Fruit fly (Drosophila melanogaster) whole organism, embryonic: ENCODE data around the gene CG6398.

Source experiments
- Asciz ChIP-seq: fragments of 200-800 bp; sonication (Bioruptor generic); optimal IDR thresholded peaks from 2 replicates; lab custom pipeline; 2017; ENCODE audit warnings: missing biosample characterization, mild to moderate bottlenecking, missing genetic modification characterization, missing genetic modification reagents
- Atf-2 ChIP-seq: fragments of 200-800 bp; sonication (Bioruptor generic); optimal IDR thresholded peaks from 2 replicates; lab custom pipeline; 2016; ENCODE audit warnings: missing biosample characterization, missing genetic modification characterization
- B-H1 ChIP-seq: fragments of 200-800 bp; sonication (Bioruptor generic); IDR thresholded peaks from 3 replicates; pipeline ENCODE4 v1.3.6; 2022; ENCODE audit warnings: missing biosample characterization, missing genetic modification characterization
- Blimp-1 ChIP-seq: fragments of 200-800 bp; sonication (Bioruptor generic); optimal IDR thresholded peaks from 3 replicates; lab custom pipeline; 2018; ENCODE audit warnings: missing biosample characterization, missing genetic modification characterization, mild to moderate bottlenecking, moderate library complexity, missing genetic modification reagents
- C15 ChIP-seq: fragments of 200-800 bp; sonication (Bioruptor generic); IDR thresholded peaks from 3 replicates; pipeline ENCODE4 v1.3.6; 2022; ENCODE audit warnings: missing biosample characterization, missing genetic modification characterization
- CG10431 ChIP-seq: fragments of 200-800 bp; sonication (Bioruptor generic); optimal IDR thresholded peaks from 3 replicates; lab custom pipeline; 2018; ENCODE audit warnings: missing biosample characterization, mild to moderate bottlenecking, missing genetic modification characterization
- CG10543 ChIP-seq: fragments of 200-800 bp; sonication (Bioruptor generic); optimal IDR thresholded peaks from 3 replicates; lab custom pipeline; 2017; ENCODE audit warnings: missing biosample characterization, mild to moderate bottlenecking, missing genetic modification characterization, moderate library complexity
- CG11093 ChIP-seq: fragments of 200-800 bp; sonication (Bioruptor generic); IDR thresholded peaks from 3 replicates; pipeline ENCODE4 v1.3.6; 2022; ENCODE audit warnings: missing biosample characterization, missing genetic modification characterization
- CG12299 ChIP-seq: fragments of 200-800 bp; sonication (Bioruptor generic); optimal IDR thresholded peaks from 2 replicates; lab custom pipeline; 2018; ENCODE audit warnings: missing biosample characterization, mild to moderate bottlenecking, missing genetic modification characterization
- CG12744 ChIP-seq: fragments of 200-800 bp; sonication (Bioruptor generic); optimal IDR thresholded peaks from 2 replicates; lab custom pipeline; 2016; ENCODE audit warnings: missing biosample characterization, missing genetic modification characterization
- CG13296 ChIP-seq: fragments of 200-800 bp; sonication (Bioruptor generic); optimal IDR thresholded peaks from 3 replicates; lab custom pipeline; 2018; ENCODE audit warnings: missing biosample characterization, mild to moderate bottlenecking, missing genetic modification characterization
- CG16813 ChIP-seq: fragments of 200-800 bp; sonication (Bioruptor generic); IDR thresholded peaks from 3 replicates; pipeline ENCODE4 v1.3.6; 2022; ENCODE audit warnings: missing biosample characterization, missing genetic modification characterization; ENCODE audit not compliant: partially characterized antibody
- CG1792 ChIP-seq: fragments of 200-800 bp; sonication (Bioruptor generic); optimal IDR thresholded peaks from 2 replicates; lab custom pipeline; 2016; ENCODE audit warnings: missing biosample characterization, missing genetic modification characterization
- CG18262 ChIP-seq: fragments of 200-800 bp; optimal IDR thresholded peaks from 3 replicates; lab custom pipeline; 2019; ENCODE audit warnings: missing biosample characterization, mild to moderate bottlenecking, missing genetic modification characterization, moderate library complexity
- CG2116 ChIP-seq: fragments of 200-800 bp; sonication (Bioruptor generic); optimal IDR thresholded peaks from 3 replicates; lab custom pipeline; 2018; ENCODE audit warnings: missing biosample characterization, mild to moderate bottlenecking, missing genetic modification characterization
- CG2199 ChIP-seq: fragments of 200-800 bp; sonication (Bioruptor generic); IDR thresholded peaks from 3 replicates; pipeline ENCODE4 v1.3.6; 2022; ENCODE audit warnings: missing biosample characterization, missing genetic modification characterization
- CG30403 ChIP-seq: fragments of 200-800 bp; sonication (Bioruptor generic); optimal IDR thresholded peaks from 3 replicates; lab custom pipeline; 2016; ENCODE audit warnings: missing biosample characterization, missing genetic modification characterization
- CG34422 ChIP-seq: fragments of 200-800 bp; sonication (Bioruptor generic); IDR thresholded peaks from 3 replicates; pipeline ENCODE4 v1.3.6; 2022; ENCODE audit warnings: missing biosample characterization, missing genetic modification characterization
- CG4328 ChIP-seq: fragments of 200-800 bp; sonication (Bioruptor generic); optimal IDR thresholded peaks from 3 replicates; lab custom pipeline; 2017; ENCODE audit warnings: missing biosample characterization, missing genetic modification reagents, missing genetic modification characterization
- CG6272 ChIP-seq: fragments of 200-800 bp; sonication (Bioruptor generic); IDR thresholded peaks from 2 replicates; pipeline ENCODE4 v1.3.6; 2022; ENCODE audit warnings: missing biosample characterization, missing genetic modification characterization
- CG7928 ChIP-seq: fragments of 200-800 bp; sonication (Bioruptor generic); optimal IDR thresholded peaks from 2 replicates; lab custom pipeline; 2017; ENCODE audit warnings: missing biosample characterization, mild to moderate bottlenecking, missing genetic modification characterization
- D19A ChIP-seq: fragments of 200-800 bp; optimal IDR thresholded peaks from 3 replicates; lab custom pipeline; 2019; ENCODE audit warnings: missing biosample characterization, mild to moderate bottlenecking, missing genetic modification characterization, moderate library complexity
- HmgZ ChIP-seq: fragments of 200-800 bp; sonication (Bioruptor generic); optimal IDR thresholded peaks from 2 replicates; lab custom pipeline; 2018; ENCODE audit warnings: missing biosample characterization, mild to moderate bottlenecking, missing genetic modification characterization
- Hsf ChIP-seq: fragments of 200-800 bp; sonication (Bioruptor generic); optimal IDR thresholded peaks from 3 replicates; lab custom pipeline; 2016; ENCODE audit warnings: missing biosample characterization, missing genetic modification characterization
- Kr ChIP-seq: fragments of 200-800 bp; sonication (Bioruptor generic); optimal IDR thresholded peaks from 2 replicates; lab custom pipeline; 2017; ENCODE audit warnings: missing biosample characterization, mild to moderate bottlenecking, missing genetic modification characterization
- Lim3 ChIP-seq: fragments of 200-800 bp; sonication (Bioruptor generic); IDR thresholded peaks from 2 replicates; pipeline ENCODE4 v1.3.6; 2022; ENCODE audit warnings: missing biosample characterization, missing genetic modification characterization
- Rfx ChIP-seq: fragments of 200-800 bp; sonication (Bioruptor generic); IDR thresholded peaks from 2 replicates; pipeline ENCODE4 v1.3.6; 2022; ENCODE audit warnings: missing biosample characterization, missing genetic modification characterization
- Rx ChIP-seq: fragments of 200-800 bp; sonication (Bioruptor generic); IDR thresholded peaks from 2 replicates; pipeline ENCODE4 v1.3.6; 2022; ENCODE audit warnings: missing biosample characterization, missing genetic modification characterization
- Tbp ChIP-seq: fragments of >200 bp; optimal IDR thresholded peaks from 2 replicates; lab custom pipeline; 2018; ENCODE audit warnings: missing biosample characterization, missing genetic modification characterization
- Usf ChIP-seq: fragments of 200-800 bp; sonication (Bioruptor generic); optimal IDR thresholded peaks from 2 replicates; lab custom pipeline; 2017; ENCODE audit warnings: missing genotype, missing biosample characterization, missing genetic modification characterization
- Xbp1 ChIP-seq: fragments of 200-800 bp; sonication (Bioruptor generic); optimal IDR thresholded peaks from 3 replicates; lab custom pipeline; 2016; ENCODE audit warnings: missing biosample characterization, mild to moderate bottlenecking, missing genetic modification characterization
- abd-A ChIP-seq: fragments of 200-800 bp; sonication (Bioruptor generic); optimal IDR thresholded peaks from 3 replicates; lab custom pipeline; 2019; ENCODE audit warnings: missing biosample characterization, mild to moderate bottlenecking, missing genetic modification characterization, moderate library complexity
- bigmax ChIP-seq: fragments of 200-800 bp; sonication (Bioruptor generic); optimal IDR thresholded peaks from 2 replicates; lab custom pipeline; 2018; ENCODE audit warnings: missing biosample characterization, mild to moderate bottlenecking, missing genetic modification characterization
- bowl ChIP-seq: fragments of 200-800 bp; sonication (Bioruptor generic); IDR thresholded peaks from 2 replicates; pipeline ENCODE4 v1.3.6; 2022; ENCODE audit warnings: missing biosample characterization, missing genetic modification characterization
- bsh ChIP-seq, 2 experiments: fragments of 200-800 bp; sonication (Bioruptor generic); optimal IDR thresholded peaks; 2 replicates each; lab custom pipeline; 2017 to 2018; ENCODE audit warnings: mild to moderate bottlenecking in 2 of 2, missing biosample characterization in 2 of 2, missing genetic modification characterization in 2 of 2, moderate library complexity in 1 of 2
- ci ChIP-seq: fragments of 200-800 bp; sonication (Bioruptor generic); IDR thresholded peaks from 3 replicates; pipeline ENCODE4 v1.3.6; 2022; ENCODE audit warnings: missing biosample characterization, missing genetic modification characterization
- cwo ChIP-seq: fragments of 200-800 bp; sonication (Bioruptor generic); optimal IDR thresholded peaks from 3 replicates; lab custom pipeline; 2017; ENCODE audit warnings: missing biosample characterization, missing genetic modification characterization, mild to moderate bottlenecking, moderate library complexity, missing genetic modification reagents
- dmrt11E ChIP-seq: fragments of 200-800 bp; sonication (Bioruptor generic); optimal IDR thresholded peaks from 3 replicates; lab custom pipeline; 2018; ENCODE audit warnings: missing biosample characterization, mild to moderate bottlenecking, missing genetic modification characterization, moderate library complexity
- exex ChIP-seq: fragments of 200-800 bp; sonication (Bioruptor generic); optimal IDR thresholded peaks from 4 replicates; lab custom pipeline; 2018; ENCODE audit warnings: missing biosample characterization, mild to moderate bottlenecking, missing genetic modification characterization, moderate library complexity
- gfzf ChIP-seq: fragments of 200-800 bp; sonication (Bioruptor generic); optimal IDR thresholded peaks from 2 replicates; lab custom pipeline; 2016; ENCODE audit warnings: missing biosample characterization, mild to moderate bottlenecking, missing genetic modification characterization, moderate library complexity
- ind ChIP-seq: fragments of 200-800 bp; sonication (Bioruptor generic); optimal IDR thresholded peaks from 3 replicates; lab custom pipeline; 2016; ENCODE audit warnings: missing biosample characterization, missing genetic modification characterization
- insv ChIP-seq, 2 experiments: fragments of 200-800 bp; sonication (Bioruptor generic); optimal IDR thresholded peaks; 3 replicates each; lab custom pipeline; 2016 to 2018; ENCODE audit warnings: missing biosample characterization in 2 of 2, missing genetic modification characterization in 2 of 2
- lbe ChIP-seq: fragments of 200-800 bp; sonication (Bioruptor generic); optimal IDR thresholded peaks from 2 replicates; lab custom pipeline; 2016; ENCODE audit warnings: missing biosample characterization, mild to moderate bottlenecking, missing genetic modification characterization
- nmo ChIP-seq: fragments of 200-800 bp; sonication (Bioruptor generic); optimal IDR thresholded peaks from 2 replicates; lab custom pipeline; 2018; ENCODE audit warnings: missing biosample characterization, mild to moderate bottlenecking, missing genetic modification characterization, moderate library complexity
- onecut ChIP-seq: fragments of 200-800 bp; sonication (Bioruptor generic); IDR thresholded peaks from 2 replicates; pipeline ENCODE4 v1.3.6; 2022; ENCODE audit warnings: missing biosample characterization, missing genetic modification characterization
- org-1 ChIP-seq: fragments of 200-800 bp; sonication (Bioruptor generic); optimal IDR thresholded peaks from 2 replicates; lab custom pipeline; 2017; ENCODE audit warnings: missing biosample characterization, missing genetic modification characterization
- pum ChIP-seq: fragments of 200-800 bp; sonication (Bioruptor generic); optimal IDR thresholded peaks from 2 replicates; lab custom pipeline; 2016; ENCODE audit warnings: missing biosample characterization, missing genetic modification characterization
- sqz ChIP-seq: fragments of 200-800 bp; sonication (Bioruptor generic); optimal IDR thresholded peaks from 3 replicates; lab custom pipeline; 2018; ENCODE audit warnings: missing biosample characterization, mild to moderate bottlenecking, missing genetic modification characterization
- stc ChIP-seq: fragments of 200-800 bp; sonication (Bioruptor generic); IDR thresholded peaks from 2 replicates; pipeline ENCODE4 v1.3.6; 2022; ENCODE audit warnings: missing biosample characterization, missing genetic modification characterization
- zf30C ChIP-seq: fragments of 200-800 bp; sonication (Bioruptor generic); optimal IDR thresholded peaks from 3 replicates; lab custom pipeline; 2018; ENCODE audit warnings: missing biosample characterization, mild to moderate bottlenecking, missing genetic modification characterization

Gene CG6398

dm6 chrX:17856458-17857277, 26.0 kb downstream of the CG6398 start, which contains the start of gene Srx (continued):
- TF ChIP-seq CG12744 (GFP tag; lab: Kevin White, UChicago) (no peak), zf30C (no peak), CG10543 (GFP tag; lab: Kevin White, UChicago) (peak; percentile 77), lbe (GFP tag; lab: Kevin White, UChicago) (no peak), pum (GFP tag; lab: Kevin White, UChicago) (no peak), gfzf (GFP tag; lab: Kevin White, UChicago) (peak; percentile 2), Usf (GFP tag; lab: Kevin White, UChicago) (no peak), CG34422 (GFP tag; lab: Robert Waterston, UW) (no peak), D19A (tag; lab: Kevin White, UChicago) (no peak), Hsf (GFP tag; lab: Kevin White, UChicago) (no peak), C15 (no peak), CG16813 (no peak), B-H1 (GFP tag; lab: Robert Waterston, UW) (no peak), Rfx (peak; percentile 29; the same call in 1 of the 2 replicates), Atf-2 (GFP tag; lab: Kevin White, UChicago) (no peak), onecut (GFP tag; lab: Robert Waterston, UW) (no peak), CG2116 (GFP tag; lab: Kevin White, UChicago) (peak; percentile 53), cwo (GFP tag; lab: Kevin White, UChicago) (no peak), CG13296 (peak; percentile 25), Rx (GFP tag; lab: Robert Waterston, UW) (no peak), abd-A (no peak), CG1792 (no peak), CG6272 (GFP tag; lab: Robert Waterston, UW) (no peak), CG11093 (GFP tag; lab: Robert Waterston, UW) (no peak), CG18262 (tag; lab: Kevin White, UChicago) (no peak), CG10431 (GFP tag; lab: Kevin White, UChicago) (no peak), HmgZ (tag; lab: Kevin White, UChicago) (peak; percentile 12), CG12299 (tag; lab: Kevin White, UChicago) (peak; percentile 17), Lim3 (GFP tag; lab: Robert Waterston, UW) (no peak), Asciz (GFP tag; lab: Kevin White, UChicago) (no peak), dmrt11E (no peak), ind (GFP tag; lab: Kevin White, UChicago) (peak; percentile 16), nmo (GFP tag; lab: Kevin White, UChicago) (peak; percentile 14), Tbp (GFP tag; lab: Kevin White, UChicago) (no peak), stc (no peak), CG30403 (GFP tag; lab: Kevin White, UChicago) (peak; percentile 28), CG4328 (peak; percentile 34), CG7928 (no peak), sqz (GFP tag; lab: Kevin White, UChicago) (no peak), exex (tag; lab: Kevin White, UChicago) (peak; percentile 50), bsh (GFP tag; optimal IDR thresholded peaks at IDR 0.05; lab: Kevin White, UChicago) (peak in 1 of 2 experiments; percentile 13), bowl (no peak), CG2199 (no peak), bigmax (GFP tag; lab: Kevin White, UChicago) (no peak), Xbp1 (GFP tag; lab: Kevin White, UChicago) (peak; percentile 2), insv (GFP tag; optimal IDR thresholded peaks at IDR 0.05; lab: Kevin White, UChicago) (peak in 1 of 2 experiments; percentile 4), Kr (GFP tag; lab: Kevin White, UChicago) (no peak), ci (GFP tag; lab: Robert Waterston, UW) (no peak), org-1 (GFP tag; lab: Kevin White, UChicago) (peak; percentile 24), Blimp-1 (GFP tag; lab: Kevin White, UChicago) (peak; percentile 29)
